Worm (Caenorhabditis elegans): ENCODE measurements around the gene ZK686.6.

- TF ChIP-seq unc-62 (GFP tag; optimal IDR thresholded peaks at IDR 0.05) (no peak), nhr-76 (tag; optimal IDR thresholded peaks at IDR 0.05) (no peak), sem-2 (GFP tag; optimal IDR thresholded peaks at IDR 0.05) (no peak), pha-4 (tag; optimal IDR thresholded peaks at IDR 0.05) (no peak), snpc-4 (tag; optimal IDR thresholded peaks at IDR 0.05) (no peak), nhr-237 (tag; optimal IDR thresholded peaks at IDR 0.05) (no peak), unc-39 (tag; optimal IDR thresholded peaks at IDR 0.05) (no peak), nhr-12 (tag; optimal IDR thresholded peaks at IDR 0.05) (no peak), blmp-1 (tag; optimal IDR thresholded peaks at IDR 0.05) (no peak), zip-8 (tag; optimal IDR thresholded peaks at IDR 0.05) (no peak), nhr-2 (tag; optimal IDR thresholded peaks at IDR 0.05) (no peak)
These were observed 32.5 kb upstream of the ZK686.6 start for ce11 chrIII:7805253-7805652.
